Fruit fly (Drosophila melanogaster): ENCODE data around the gene CG43725.

CG43725 gene

dm6 chr2L:11059206-11059605 is 16.1 kb upstream of the CG43725 start:
- TF ChIP-seq dsx (GFP tag; optimal IDR thresholded peaks at IDR 0.05; ENCODE audit: poor library complexity, severe bottlenecking) (peak; percentile 42), CG7368 (GFP tag; optimal IDR thresholded peaks at IDR 0.05) (no peak), CG3919 (GFP tag; optimal IDR thresholded peaks at IDR 0.05) (no peak), CG9139 (GFP tag; optimal IDR thresholded peaks at IDR 0.05) (peak; percentile 38), svp (GFP tag) (peak; percentile 77), ss (GFP tag; optimal IDR thresholded peaks at IDR 0.05) (peak in 1 of 2 experiments; percentile 2), CG15336 (GFP tag; IDR thresholded peaks at IDR 0.05) (no peak)

DNA sequence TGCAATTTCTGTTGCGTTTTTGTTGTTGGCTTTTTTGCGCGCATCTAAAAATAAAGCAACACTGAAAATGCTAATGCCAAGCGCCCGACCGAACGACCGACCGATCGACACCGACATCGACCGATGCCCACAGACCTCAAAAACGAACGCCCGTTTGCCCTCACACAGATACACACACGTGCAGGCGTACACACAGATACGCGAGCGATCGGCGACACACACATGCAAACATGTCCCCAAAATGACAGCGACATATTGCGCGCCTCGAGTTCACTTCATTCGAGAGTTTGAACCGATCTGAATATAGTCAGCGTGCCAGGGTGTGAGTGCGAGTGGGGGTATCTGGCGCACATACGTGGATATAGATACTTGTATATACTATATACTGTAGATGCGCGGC is 14.2 kb upstream of the CG43725 start:
- TF ChIP-seq OdsH (GFP tag; optimal IDR thresholded peaks at IDR 0.05) (no peak), esn (GFP tag; optimal IDR thresholded peaks at IDR 0.05) (no peak), svp (GFP tag) (peak; percentile 57), achi (GFP tag; optimal IDR thresholded peaks at IDR 0.05) (no peak), CG10631 (GFP tag; optimal IDR thresholded peaks at IDR 0.05) (no peak), Smox (GFP tag; optimal IDR thresholded peaks at IDR 0.05) (no peak), Met (GFP tag; optimal IDR thresholded peaks at IDR 0.05) (no peak), vri (GFP tag; optimal IDR thresholded peaks at IDR 0.05) (no peak), Lpt (GFP tag; optimal IDR thresholded peaks at IDR 0.05) (peak; percentile 5), CG1621 (tag; optimal IDR thresholded peaks at IDR 0.05) (no peak), Eip78C (GFP tag) (peak; percentile 66), CG6276 (GFP tag; optimal IDR thresholded peaks at IDR 0.05) (no peak), Gug (GFP tag; IDR thresholded peaks at IDR 0.05) (peak; percentile 19; the same call in 1 of the 2 replicates), CG6163 (GFP tag; IDR thresholded peaks at IDR 0.05) (peak; percentile 11; the same call in 1 of the 3 replicates), net (GFP tag; optimal IDR thresholded peaks at IDR 0.05) (peak; percentile 16), CG8632 (GFP tag; optimal IDR thresholded peaks at IDR 0.05) (no peak)

dm6 chr2L:11065106-11065878 is 10.0 kb upstream of the CG43725 start:
- TF ChIP-seq CG1621 (tag; optimal IDR thresholded peaks at IDR 0.05) (no peak), fkh (GFP tag; optimal IDR thresholded peaks at IDR 0.05) (peak; percentile 4), cyc (GFP tag; optimal IDR thresholded peaks at IDR 0.05) (peak; percentile 58), Sox102F (GFP tag; optimal IDR thresholded peaks at IDR 0.05) (peak; percentile 77), CG34406 (GFP tag; optimal IDR thresholded peaks at IDR 0.05) (peak; percentile 75), dsx (GFP tag; optimal IDR thresholded peaks at IDR 0.05; ENCODE audit: poor library complexity, severe bottlenecking) (peak; percentile 19), CG3032 (tag; optimal IDR thresholded peaks at IDR 0.05) (peak; percentile 60), Ets21C (GFP tag; optimal IDR thresholded peaks at IDR 0.05) (peak; percentile 44), achi (GFP tag; optimal IDR thresholded peaks at IDR 0.05) (peak; percentile 60), Eip78C (GFP tag) (peak; percentile 78), Sox15 (GFP tag; optimal IDR thresholded peaks at IDR 0.05) (peak; percentile 48), CG8119 (GFP tag; IDR thresholded peaks at IDR 0.05) (peak; percentile 75), Hr4 (GFP tag; optimal IDR thresholded peaks at IDR 0.05) (peak; percentile 55), CG15336 (GFP tag; IDR thresholded peaks at IDR 0.05) (peak; percentile 77), Sox14 (GFP tag; optimal IDR thresholded peaks at IDR 0.05) (peak; percentile 47), lz (GFP tag; optimal IDR thresholded peaks at IDR 0.05) (peak; percentile 77), CG9139 (GFP tag; optimal IDR thresholded peaks at IDR 0.05) (no peak), ss (GFP tag; optimal IDR thresholded peaks at IDR 0.05) (peak in 1 of 2 experiments; percentile 46), Eip75B (GFP tag; optimal IDR thresholded peaks at IDR 0.05) (peak; percentile 60), CG6854 (GFP tag; optimal IDR thresholded peaks at IDR 0.05) (no peak), esn (GFP tag; optimal IDR thresholded peaks at IDR 0.05) (peak; percentile 85), topi (GFP tag; optimal IDR thresholded peaks at IDR 0.05) (peak; percentile 78), eg (GFP tag; IDR thresholded peaks at IDR 0.05) (peak; percentile 72), Hr39 (GFP tag; optimal IDR thresholded peaks at IDR 0.05) (peak; percentile 73), Blimp-1 (GFP tag; optimal IDR thresholded peaks at IDR 0.05) (peak; percentile 51), CG8632 (GFP tag; optimal IDR thresholded peaks at IDR 0.05) (peak; percentile 65), CG11294 (GFP tag; IDR thresholded peaks at IDR 0.05) (peak; percentile 67), Eip93F (GFP tag; optimal IDR thresholded peaks at IDR 0.05) (peak; percentile 53), spab (GFP tag; optimal IDR thresholded peaks at IDR 0.05) (peak; percentile 20), CG4318 (GFP tag; optimal IDR thresholded peaks at IDR 0.05) (peak; percentile 50), CG11762 (GFP tag; optimal IDR thresholded peaks at IDR 0.05; ENCODE audit: insufficient read depth) (peak; percentile 47), CG31627 (GFP tag; optimal IDR thresholded peaks at IDR 0.05) (peak; percentile 68), Ets96B (tag; optimal IDR thresholded peaks at IDR 0.05) (peak; percentile 55), Met (GFP tag; optimal IDR thresholded peaks at IDR 0.05) (peak; percentile 77), CG3919 (GFP tag; optimal IDR thresholded peaks at IDR 0.05) (peak; percentile 61)

All from whole organism, prepupa.